Worm (Caenorhabditis elegans) whole organism, early embryonic: ENCODE data around the gene frpr-3.

ENCODE experiments used
- B0310.2 ChIP-seq: sonication (generic microtip); optimal IDR thresholded peaks from 2 replicates; lab custom pipeline; 2016; ENCODE audit warnings: mild to moderate bottlenecking, missing genetic modification characterization, missing compliant biosample characterization
- aly-1 ChIP-seq: sonication (generic microtip); optimal IDR thresholded peaks from 2 replicates; lab custom pipeline; 2016; ENCODE audit warnings: missing genetic modification characterization, missing compliant biosample characterization
- ama-1 ChIP-seq: fragments of 150-350 bp; optimal IDR thresholded peaks from 2 replicates; lab custom pipeline; 2014
- ceh-13 ChIP-seq: fragments of 200-800 bp; sonication (Bioruptor generic); optimal IDR thresholded peaks from 2 replicates; lab custom pipeline; 2018; ENCODE audit warnings: mild to moderate bottlenecking, missing genetic modification characterization, missing compliant biosample characterization
- ceh-36 ChIP-seq: sonication (generic microtip); optimal IDR thresholded peaks from 2 replicates; lab custom pipeline; 2016; ENCODE audit warnings: missing genetic modification characterization, inconsistent platforms, missing compliant biosample characterization
- flt-1 ChIP-seq: fragments of 200-800 bp; sonication (Bioruptor generic); IDR thresholded peaks from 2 replicates; pipeline ENCODE4 v1.3.6; 2022; ENCODE audit warnings: missing genetic modification characterization, missing compliant biosample characterization
- hmbx-1 ChIP-seq: sonication (generic microtip); optimal IDR thresholded peaks from 2 replicates; lab custom pipeline; 2016; ENCODE audit warnings: mild to moderate bottlenecking, missing genetic modification characterization, missing compliant biosample characterization
- hmg-4 ChIP-seq: fragments of 200-800 bp; sonication (Bioruptor generic); optimal IDR thresholded peaks from 2 replicates; lab custom pipeline; 2018; ENCODE audit warnings: mild to moderate bottlenecking, missing genetic modification characterization, missing compliant biosample characterization
- hnd-1 ChIP-seq: sonication (generic microtip); optimal IDR thresholded peaks from 2 replicates; lab custom pipeline; 2016; ENCODE audit warnings: missing genetic modification characterization, missing compliant biosample characterization
- pes-1 ChIP-seq: fragments of 200-800 bp; sonication (Bioruptor generic); IDR thresholded peaks from 2 replicates; pipeline ENCODE4 v1.3.6; 2022; ENCODE audit warnings: missing genetic modification reagents, missing genetic modification characterization, missing compliant biosample characterization
- scrt-1 ChIP-seq: fragments of 200-800 bp; sonication (Bioruptor generic); IDR thresholded peaks from 2 replicates; pipeline ENCODE4 v1.3.6; 2022; ENCODE audit warnings: missing genetic modification characterization, missing compliant biosample characterization
- sea-1 ChIP-seq: fragments of 200-800 bp; sonication (Bioruptor generic); conservative IDR thresholded peaks from 2 replicates; pipeline ENCODE4 v1.3.6; 2022; ENCODE audit warnings: missing genetic modification characterization, missing compliant biosample characterization
- tbx-37 ChIP-seq: fragments of 200-800 bp; sonication (Bioruptor generic); conservative IDR thresholded peaks from 2 replicates; pipeline ENCODE4 v1.3.6; 2022; ENCODE audit warnings: missing genetic modification reagents, missing genetic modification characterization, missing compliant biosample characterization
- tra-4 ChIP-seq: sonication (generic microtip); optimal IDR thresholded peaks from 2 replicates; lab custom pipeline; 2017; ENCODE audit warnings: missing genetic modification characterization, missing compliant biosample characterization

ce11 chrV:7804801-7805163, 33.7 kb downstream of the frpr-3 start, which contains the start of gene xpo-1:
- no peak for TF ChIP-seq flt-1 (GFP tag; lab: Robert Waterston, UW)
- TF ChIP-seq B0310.2 (tag; lab: Kevin White, UChicago): no peak
- TF ChIP-seq pes-1 (GFP tag; lab: Robert Waterston, UW): no peak
- TF ChIP-seq scrt-1: no peak
- no peak for TF ChIP-seq ceh-13 (GFP tag; lab: Kevin White, UChicago)
- no peak for TF ChIP-seq tra-4
- no peak for TF ChIP-seq ama-1 (lab: Kevin White, UChicago)
- TF ChIP-seq hmg-4 (GFP tag; lab: Kevin White, UChicago): no peak
- no peak for TF ChIP-seq hnd-1 (tag; lab: Kevin White, UChicago)
- TF ChIP-seq aly-1: no peak
- no peak for TF ChIP-seq tbx-37 (GFP tag; lab: Robert Waterston, UW)
- TF ChIP-seq sea-1 (GFP tag; lab: Robert Waterston, UW): no peak
- no peak for TF ChIP-seq hmbx-1 (tag; lab: Kevin White, UChicago)
- TF ChIP-seq ceh-36 (tag; lab: Kevin White, UChicago): no peak
